Worm (Caenorhabditis elegans) whole organism, young adult: ENCODE results near the gene chil-17.

Experiments used
- B0336.3 ChIP-seq: fragments of 200-800 bp; sonication (Bioruptor generic); IDR thresholded peaks from 2 replicates; pipeline ENCODE4 v1.3.6; 2022; ENCODE audit warnings: missing genetic modification characterization, missing compliant biosample characterization
- F10E7.11 ChIP-seq: sonication (generic microtip); optimal IDR thresholded peaks from 2 replicates; lab custom pipeline; 2017; ENCODE audit warnings: mild to moderate bottlenecking, missing genetic modification characterization, moderate library complexity, missing compliant biosample characterization
- F37B4.10 ChIP-seq: fragments of 200-800 bp; sonication (Bioruptor generic); IDR thresholded peaks from 2 replicates; pipeline ENCODE4 v1.3.6; 2022; ENCODE audit warnings: missing genetic modification characterization, missing compliant biosample characterization
- F52B5.7 ChIP-seq: sonication (generic microtip); optimal IDR thresholded peaks from 2 replicates; lab custom pipeline; 2016; ENCODE audit warnings: mild to moderate bottlenecking, missing genetic modification characterization, missing compliant biosample characterization
- K11D2.4 ChIP-seq: fragments of 200-800 bp; sonication (Bioruptor generic); IDR thresholded peaks from 2 replicates; pipeline ENCODE4 v1.3.6; 2022; ENCODE audit warnings: missing genetic modification reagents, missing genetic modification characterization, missing compliant biosample characterization
- Y53G8AR.9 ChIP-seq: fragments of 200-800 bp; sonication (Bioruptor generic); conservative IDR thresholded peaks from 2 replicates; pipeline ENCODE4 v1.3.6; 2022; ENCODE audit warnings: missing genetic modification reagents, missing genetic modification characterization, missing compliant biosample characterization
- Y56A3A.18 ChIP-seq: fragments of 200-800 bp; sonication (Bioruptor generic); IDR thresholded peaks from 2 replicates; pipeline ENCODE4 v1.3.6; 2022; ENCODE audit warnings: missing genetic modification reagents, missing genetic modification characterization, missing compliant biosample characterization
- ZK185.1 ChIP-seq: sonication (generic microtip); optimal IDR thresholded peaks from 2 replicates; lab custom pipeline; 2016; ENCODE audit warnings: mild to moderate bottlenecking, missing genetic modification characterization, missing compliant biosample characterization; ENCODE audit not compliant: poor library complexity, severe bottlenecking
- aptf-2 ChIP-seq: fragments of 200-800 bp; sonication (Bioruptor generic); conservative IDR thresholded peaks from 2 replicates; pipeline ENCODE4 v1.3.6; 2022; ENCODE audit warnings: missing genetic modification reagents, missing genetic modification characterization, missing compliant biosample characterization
- atf-7 ChIP-seq: sonication (generic microtip); optimal IDR thresholded peaks from 2 replicates; lab custom pipeline; 2017; ENCODE audit warnings: mild to moderate bottlenecking, missing genetic modification characterization, missing compliant biosample characterization
- bed-1 ChIP-seq: fragments of 200-800 bp; sonication (Bioruptor generic); IDR thresholded peaks from 2 replicates; pipeline ENCODE4 v1.3.6; 2022; ENCODE audit warnings: missing genetic modification reagents, missing genetic modification characterization, missing compliant biosample characterization
- bed-2 ChIP-seq: fragments of 200-800 bp; sonication (Bioruptor generic); IDR thresholded peaks from 2 replicates; pipeline ENCODE4 v1.3.6; 2022; ENCODE audit warnings: missing genetic modification reagents, missing genetic modification characterization, missing compliant biosample characterization
- cebp-1 ChIP-seq, 2 experiments: fragments of 200-800 bp in 1 of 2; sonication (Bioruptor generic) in 1 of 2; sonication (generic microtip) in 1 of 2; IDR thresholded peaks in 1 of 2; optimal IDR thresholded peaks in 1 of 2; 2 replicates each; pipeline versions ENCODE4 v1.3.6 to Lab custom; 2017 to 2022; ENCODE audit warnings: missing compliant biosample characterization in 2 of 2, missing genetic modification characterization in 2 of 2, mild to moderate bottlenecking in 1 of 2, missing genetic modification reagents in 1 of 2, moderate library complexity in 1 of 2
- ceh-79 ChIP-seq: sonication (generic microtip); optimal IDR thresholded peaks from 2 replicates; lab custom pipeline; 2017; ENCODE audit warnings: mild to moderate bottlenecking, missing genetic modification characterization, missing compliant biosample characterization
- ceh-91 ChIP-seq: fragments of 200-800 bp; sonication (Bioruptor generic); IDR thresholded peaks from 2 replicates; pipeline ENCODE4 v1.3.6; 2022; ENCODE audit warnings: missing genetic modification reagents, missing genetic modification characterization, missing compliant biosample characterization
- dpl-1 ChIP-seq: fragments of 150-350 bp; optimal IDR thresholded peaks from 2 replicates; lab custom pipeline; 2014; ENCODE audit warnings: missing biosample characterization, missing genetic modification reagents, missing genetic modification characterization
- fkh-3 ChIP-seq: sonication (generic microtip); optimal IDR thresholded peaks from 2 replicates; lab custom pipeline; 2016; ENCODE audit warnings: mild to moderate bottlenecking, missing genetic modification characterization, missing compliant biosample characterization
- gei-17 ChIP-seq: fragments of 200-800 bp; sonication (Bioruptor generic); optimal IDR thresholded peaks from 2 replicates; lab custom pipeline; 2018; ENCODE audit warnings: mild to moderate bottlenecking, missing genetic modification characterization, missing compliant biosample characterization
- lin-26 ChIP-seq: fragments of 200-800 bp; sonication (Bioruptor generic); IDR thresholded peaks from 2 replicates; pipeline ENCODE4 v1.3.6; 2022; ENCODE audit warnings: missing genetic modification reagents, missing genetic modification characterization, missing compliant biosample characterization
- lin-35 ChIP-seq, 3 experiments: fragments of 150-350 bp in 2 of 3; sonication (generic microtip) in 1 of 3; optimal IDR thresholded peaks; 2 replicates each; lab custom pipeline; 2014 to 2018; ENCODE audit warnings: missing biosample characterization in 3 of 3, missing genetic modification characterization in 3 of 3, missing genetic modification reagents in 3 of 3
- lsl-1 ChIP-seq: fragments of 200-800 bp; sonication (Bioruptor generic); optimal IDR thresholded peaks from 2 replicates; lab custom pipeline; 2018; ENCODE audit warnings: mild to moderate bottlenecking, missing genetic modification characterization, moderate library complexity, missing compliant biosample characterization
- lsy-27 ChIP-seq: sonication (generic microtip); optimal IDR thresholded peaks from 2 replicates; lab custom pipeline; 2017; ENCODE audit warnings: missing genetic modification characterization, mild to moderate bottlenecking, missing compliant biosample characterization, antibody characterized with exemption, missing genotype, borderline replicate concordance; ENCODE audit not compliant: insufficient read depth
- mes-4 ChIP-seq: sonication (generic microtip); optimal IDR thresholded peaks from 2 replicates; lab custom pipeline; 2016; ENCODE audit warnings: missing genotype, missing genetic modification characterization, missing compliant biosample characterization
- nfya-2 ChIP-seq: fragments of 200-800 bp; sonication (Bioruptor generic); IDR thresholded peaks from 2 replicates; pipeline ENCODE4 v1.3.6; 2022; ENCODE audit warnings: missing genetic modification reagents, missing genetic modification characterization, missing compliant biosample characterization
- nhr-27 ChIP-seq: fragments of 200-800 bp; sonication (Bioruptor generic); optimal IDR thresholded peaks from 2 replicates; lab custom pipeline; 2018; ENCODE audit warnings: mild to moderate bottlenecking, missing genetic modification characterization, moderate library complexity, missing compliant biosample characterization
- pbrm-1 ChIP-seq: fragments of 200-800 bp; sonication (Bioruptor generic); IDR thresholded peaks from 2 replicates; pipeline ENCODE4 v1.3.6; 2022; ENCODE audit warnings: missing genetic modification reagents, missing genetic modification characterization, missing compliant biosample characterization
- rec-8 ChIP-seq, 2 experiments: sonication (generic microtip); optimal IDR thresholded peaks; 2 replicates each; lab custom pipeline; 2016; ENCODE audit warnings: mild to moderate bottlenecking in 2 of 2, missing genetic modification characterization in 2 of 2, missing genetic modification reagents in 2 of 2, missing genotype in 2 of 2, missing biosample characterization in 1 of 2, missing compliant biosample characterization in 1 of 2, moderate library complexity in 1 of 2
- repo-1 ChIP-seq: sonication (generic microtip); optimal IDR thresholded peaks from 2 replicates; lab custom pipeline; 2017; ENCODE audit warnings: mild to moderate bottlenecking, missing genetic modification characterization, missing compliant biosample characterization
- sdz-38 ChIP-seq: sonication (generic microtip); optimal IDR thresholded peaks from 2 replicates; lab custom pipeline; 2016; ENCODE audit warnings: missing genotype, missing genetic modification characterization, missing compliant biosample characterization
- snpc-1.1 ChIP-seq: sonication (generic microtip); optimal IDR thresholded peaks from 2 replicates; lab custom pipeline; 2017; ENCODE audit warnings: missing genetic modification characterization, mild to moderate bottlenecking, missing compliant biosample characterization, antibody characterized with exemption, moderate library complexity, missing genotype, missing genetic modification reagents; ENCODE audit not compliant: insufficient read depth
- somi-1 ChIP-seq: fragments of 200-800 bp; sonication (Bioruptor generic); optimal IDR thresholded peaks from 2 replicates; lab custom pipeline; 2018; ENCODE audit warnings: mild to moderate bottlenecking, missing genetic modification characterization, missing compliant biosample characterization
- tbp1 ChIP-seq: fragments of 200-800 bp; sonication (Bioruptor generic); optimal IDR thresholded peaks from 2 replicates; lab custom pipeline; 2018; ENCODE audit warnings: mild to moderate bottlenecking, missing genetic modification characterization, missing compliant biosample characterization
- tlf-1 ChIP-seq: fragments of 200-800 bp; sonication (Bioruptor generic); optimal IDR thresholded peaks from 2 replicates; lab custom pipeline; 2018; ENCODE audit warnings: mild to moderate bottlenecking, missing genetic modification characterization, missing compliant biosample characterization
- unc-130 ChIP-seq: sonication (generic microtip); optimal IDR thresholded peaks from 2 replicates; lab custom pipeline; 2016; ENCODE audit warnings: missing genetic modification reagents, missing genetic modification characterization, missing compliant biosample characterization
- zfh-2 ChIP-seq: fragments of 200-800 bp; sonication (Bioruptor generic); conservative IDR thresholded peaks from 2 replicates; pipeline ENCODE4 v1.3.6; 2022; ENCODE audit warnings: missing genetic modification reagents, missing genetic modification characterization, missing compliant biosample characterization
- ztf-22 ChIP-seq: fragments of 200-800 bp; sonication (Bioruptor generic); optimal IDR thresholded peaks from 2 replicates; lab custom pipeline; 2018; ENCODE audit warnings: mild to moderate bottlenecking, missing genetic modification characterization, moderate library complexity, missing compliant biosample characterization
- ztf-3 ChIP-seq: fragments of 200-800 bp; sonication (Bioruptor generic); optimal IDR thresholded peaks from 2 replicates; lab custom pipeline; 2018; ENCODE audit warnings: mild to moderate bottlenecking, missing genetic modification characterization, missing compliant biosample characterization

chil-17 gene

DNA sequence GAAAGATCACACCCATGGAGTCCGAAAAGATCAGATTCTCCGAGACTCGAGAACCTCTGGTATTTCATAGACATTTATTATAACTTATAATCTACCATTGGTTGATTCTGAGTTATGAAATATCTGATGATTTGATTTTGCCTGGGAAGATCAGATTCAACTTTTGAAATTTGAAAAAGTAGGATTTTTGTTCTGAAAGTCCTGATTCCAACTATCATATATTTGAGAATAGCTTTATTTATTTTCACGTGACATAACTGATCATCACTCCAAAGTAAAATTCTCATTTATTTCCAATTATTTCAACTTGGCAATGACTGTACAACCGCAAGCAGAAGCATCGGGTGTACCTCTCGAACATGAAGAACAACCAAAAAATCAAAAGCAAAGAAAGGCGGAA is 40.2 kb downstream of the chil-17 start, which contains the start of gene Y51B9A.7:
Y51B9A.7 (plus strand) TSS at position 301 of the 400 bp plus-strand sequence.
- TF ChIP-seq ceh-79 (tag; lab: Kevin White, UChicago), result no peak
- no peak for TF ChIP-seq gei-17 (GFP tag; lab: Kevin White, UChicago)
- no peak for TF ChIP-seq atf-7 (tag; lab: Kevin White, UChicago)
- TF ChIP-seq K11D2.4 (GFP tag; lab: Robert Waterston, UW), result no peak

DNA sequence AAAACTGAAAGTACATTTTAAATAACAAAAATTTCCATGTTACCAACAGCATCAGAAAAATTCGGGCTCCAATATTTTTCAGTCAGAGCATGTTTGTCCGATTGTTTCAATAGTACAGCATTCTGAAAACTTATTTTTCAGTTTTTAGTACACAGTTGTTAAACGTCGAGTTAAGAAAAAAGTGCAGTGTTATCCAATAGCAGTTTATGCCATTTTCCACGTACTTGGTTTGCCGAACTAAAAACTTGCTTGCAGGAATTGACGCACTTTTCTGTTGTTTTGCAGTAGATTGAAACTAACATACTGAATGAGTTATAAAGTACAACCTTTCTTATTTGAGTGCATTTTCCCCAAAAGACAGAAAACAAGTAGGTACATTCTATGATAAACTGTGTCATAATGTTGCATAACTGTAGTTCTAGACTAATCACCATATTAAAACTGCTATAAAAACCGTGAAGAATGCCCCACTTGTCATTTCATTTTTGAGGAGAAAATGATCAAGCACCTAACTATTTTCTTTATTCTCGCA is 41.5 kb downstream of the chil-17 start, which contains the start of the genes Y51B9A.14 and Y51B9A.8:
Y51B9A.14 (minus strand) TSS at position 101 of the 532 bp plus-strand sequence.
Y51B9A.8 (plus strand) TSS at position 482 of the 532 bp plus-strand sequence.
- no peak for TF ChIP-seq zfh-2 (GFP tag; lab: Robert Waterston, UW)
- no peak for TF ChIP-seq tbp1 (GFP tag; lab: Kevin White, UChicago)
- TF ChIP-seq repo-1 (tag; lab: Kevin White, UChicago), result no peak
- TF ChIP-seq cebp-1 (GFP tag; IDR thresholded peaks at IDR 0.05; lab: Robert Waterston, UW), result no peak
- TF ChIP-seq cebp-1 (tag; optimal IDR thresholded peaks at IDR 0.05; lab: Kevin White, UChicago), result no peak
- TF ChIP-seq nfya-2, result no peak
- TF ChIP-seq lsl-1, result no peak
- no peak for TF ChIP-seq unc-130 (GFP tag; lab: Kevin White, UChicago)
- TF ChIP-seq somi-1 (GFP tag; lab: Kevin White, UChicago), result no peak
- TF ChIP-seq sdz-38 (tag; lab: Kevin White, UChicago), result no peak
- TF ChIP-seq mes-4, result no peak
- no peak for TF ChIP-seq rec-8 (tag; optimal IDR thresholded peaks at IDR 0.05; lab: Kevin White, UChicago)
- TF ChIP-seq nhr-27 (tag; lab: Kevin White, UChicago), result no peak
- TF ChIP-seq F10E7.11 (tag; lab: Kevin White, UChicago), result no peak
- TF ChIP-seq bed-1 (GFP tag; lab: Robert Waterston, UW), result no peak
- no peak for TF ChIP-seq lin-35 (GFP tag; optimal IDR thresholded peaks at IDR 0.05; lab: Kevin White, UChicago)
- TF ChIP-seq fkh-3 (tag; lab: Kevin White, UChicago), result no peak
- TF ChIP-seq, all 124 proteins: peak for 0

DNA sequence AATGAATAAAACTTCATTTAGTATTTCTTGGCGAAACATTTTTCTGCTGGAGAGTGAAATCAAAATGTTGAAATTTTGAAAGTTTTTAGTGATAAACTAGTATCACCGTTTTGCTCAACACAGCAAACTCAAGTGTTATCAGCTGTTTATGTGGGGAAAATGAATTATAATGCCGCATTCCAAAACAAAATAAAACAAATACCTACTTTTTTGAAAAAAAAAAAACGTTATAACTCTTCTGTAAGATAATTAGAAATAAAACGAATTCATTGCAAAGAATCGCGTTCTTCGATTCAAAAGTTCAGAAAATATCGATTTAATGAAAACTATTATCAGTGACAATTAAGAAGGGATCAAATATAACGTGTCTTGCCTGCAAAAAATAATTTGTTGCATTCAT is 42.5 kb downstream of the chil-17 start, which contains the start of gene Y51B9A.9:
Y51B9A.9 (minus strand) TSS at position 101 of the 400 bp plus-strand sequence.
- no peak for TF ChIP-seq Y53G8AR.9 (GFP tag; lab: Robert Waterston, UW)
- no peak for TF ChIP-seq ZK185.1 (tag; lab: Kevin White, UChicago)
- no peak for TF ChIP-seq B0336.3 (GFP tag; lab: Robert Waterston, UW)
- no peak for TF ChIP-seq bed-2
- no peak for TF ChIP-seq ztf-22 (GFP tag; lab: Kevin White, UChicago)
- no peak for TF ChIP-seq tlf-1 (GFP tag; lab: Kevin White, UChicago)
- no peak for TF ChIP-seq lsy-27 (tag; lab: Kevin White, UChicago)
- no peak for TF ChIP-seq F37B4.10 (GFP tag; lab: Robert Waterston, UW)
- TF ChIP-seq pbrm-1 (GFP tag; lab: Robert Waterston, UW), result no peak
- TF ChIP-seq lin-26 (GFP tag; lab: Robert Waterston, UW), result no peak
- TF ChIP-seq dpl-1 (GFP tag; lab: Kevin White, UChicago), result no peak
- no peak for TF ChIP-seq aptf-2
- TF ChIP-seq ceh-91 (GFP tag; lab: Robert Waterston, UW), result no peak
- no peak for TF ChIP-seq F52B5.7 (tag; lab: Kevin White, UChicago)
- no peak for TF ChIP-seq snpc-1.1 (tag; lab: Kevin White, UChicago)
- TF ChIP-seq ztf-3 (GFP tag; lab: Kevin White, UChicago), result no peak
- no peak for TF ChIP-seq Y56A3A.18
